Worm (Caenorhabditis elegans): Measurements from ENCODE around the gene nspb-1.

DNA sequence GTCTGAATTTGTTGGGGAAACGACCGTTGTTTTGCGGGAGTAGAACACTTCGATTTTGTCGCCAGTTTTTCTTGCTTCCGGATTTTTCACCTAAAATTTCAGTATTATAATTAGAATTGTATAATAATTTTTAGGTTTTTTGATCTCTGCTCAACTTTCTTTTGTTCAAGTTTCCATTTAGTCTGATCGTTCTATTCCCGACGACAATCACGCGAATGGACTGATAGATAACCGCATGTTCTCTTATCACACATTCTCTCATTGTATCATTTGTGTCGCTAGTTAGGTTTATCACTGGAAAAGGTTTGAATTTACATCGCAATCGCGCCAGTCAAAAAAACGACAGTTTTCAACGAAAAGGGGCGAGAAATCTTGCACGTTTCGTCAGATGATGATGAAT, 36.0 kb downstream of the nspb-1 start:
- no peak for TF ChIP-seq W03F9.2 (tag; optimal IDR thresholded peaks at IDR 0.05)
- TF ChIP-seq him-1 (tag; optimal IDR thresholded peaks at IDR 0.05) = no peak

Data from whole organism, L4/young adult.